Worm (Caenorhabditis elegans): ENCODE measurements around the gene F52D2.7.

DNA sequence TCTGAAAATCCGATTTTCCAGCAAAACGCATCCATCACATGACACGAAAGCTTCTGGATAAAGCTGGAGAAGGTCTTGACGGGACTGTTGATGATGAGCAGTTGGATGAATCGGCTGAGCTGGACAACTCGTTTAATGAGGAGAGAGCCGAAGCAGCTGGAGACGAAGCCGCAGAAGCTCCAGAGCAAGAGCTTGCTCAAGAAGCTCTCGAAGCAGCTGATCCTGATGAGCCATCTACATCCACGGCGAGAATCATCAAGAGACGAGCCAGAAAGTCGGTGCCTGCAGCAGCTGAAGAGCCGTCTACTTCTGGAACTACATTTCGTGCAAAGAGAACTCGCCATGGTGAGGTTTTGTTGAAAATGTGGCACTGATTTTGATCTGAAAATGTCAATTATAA, 2.0 kb downstream of the F52D2.7 start:
- no peak for TF ChIP-seq nfya-1 (tag; optimal IDR thresholded peaks at IDR 0.05)
- no peak for TF ChIP-seq rnt-1 (tag; optimal IDR thresholded peaks at IDR 0.05)
- no peak for TF ChIP-seq pat-9 (tag; optimal IDR thresholded peaks at IDR 0.05)
- TF ChIP-seq ceh-22 (tag; optimal IDR thresholded peaks at IDR 0.05): no peak
- no peak for TF ChIP-seq ceh-45 (GFP tag; IDR thresholded peaks at IDR 0.05)
- no peak for TF ChIP-seq fkh-10 (GFP tag; optimal IDR thresholded peaks at IDR 0.05)
- no peak for TF ChIP-seq nhr-11 (tag; optimal IDR thresholded peaks at IDR 0.05)
- no peak for TF ChIP-seq elt-2 (tag; optimal IDR thresholded peaks at IDR 0.05)
- TF ChIP-seq pha-4 (tag; optimal IDR thresholded peaks at IDR 0.05): no peak
- TF ChIP-seq madf-2 (tag; optimal IDR thresholded peaks at IDR 0.05): no peak

Data from whole organism, late embryonic.